Fruit fly (Drosophila melanogaster) whole organism, embryonic: ENCODE results near the gene CG15011.

ENCODE experiments used
- Atf-2 ChIP-seq: fragments of 200-800 bp; sonication (Bioruptor generic); optimal IDR thresholded peaks from 2 replicates; lab custom pipeline; 2016; ENCODE audit warnings: missing biosample characterization, missing genetic modification characterization
- CG10654 ChIP-seq: fragments of 200-800 bp; sonication (Bioruptor generic); optimal IDR thresholded peaks from 2 replicates; lab custom pipeline; 2016; ENCODE audit warnings: missing biosample characterization, missing genetic modification characterization
- CG11093 ChIP-seq: fragments of 200-800 bp; sonication (Bioruptor generic); IDR thresholded peaks from 3 replicates; pipeline ENCODE4 v1.3.6; 2022; ENCODE audit warnings: missing biosample characterization, missing genetic modification characterization
- CG12769 ChIP-seq: fragments of 200-800 bp; sonication (Bioruptor generic); optimal IDR thresholded peaks from 2 replicates; lab custom pipeline; 2019; ENCODE audit warnings: missing biosample characterization, mild to moderate bottlenecking, missing genetic modification characterization, moderate library complexity
- CG13287 ChIP-seq: fragments of 200-800 bp; sonication (Bioruptor generic); IDR thresholded peaks from 2 replicates; pipeline ENCODE4 v1.3.6; 2022; ENCODE audit warnings: missing biosample characterization, missing genetic modification characterization; ENCODE audit not compliant: partially characterized antibody
- CG14860 ChIP-seq: fragments of 200-800 bp; sonication (Bioruptor generic); IDR thresholded peaks from 3 replicates; pipeline ENCODE4 v1.3.6; 2022; ENCODE audit warnings: missing biosample characterization, missing genetic modification characterization; ENCODE audit not compliant: partially characterized antibody
- CG15514 ChIP-seq: fragments of 200-800 bp; sonication (Bioruptor generic); optimal IDR thresholded peaks from 3 replicates; lab custom pipeline; 2017; ENCODE audit warnings: missing biosample characterization, missing genetic modification characterization, mild to moderate bottlenecking, moderate library complexity, missing genetic modification reagents
- CG17359 ChIP-seq: fragments of 200-800 bp; sonication (Bioruptor generic); optimal IDR thresholded peaks from 3 replicates; lab custom pipeline; 2018; ENCODE audit warnings: missing biosample characterization, mild to moderate bottlenecking, missing genetic modification characterization, moderate library complexity
- CG18011 ChIP-seq: fragments of 200-800 bp; sonication (Bioruptor generic); optimal IDR thresholded peaks from 2 replicates; lab custom pipeline; 2017; ENCODE audit warnings: missing biosample characterization, missing genetic modification characterization, mild to moderate bottlenecking, moderate library complexity, missing genotype
- CG18476 ChIP-seq: fragments of 200-800 bp; sonication (Bioruptor generic); optimal IDR thresholded peaks from 2 replicates; lab custom pipeline; 2016; ENCODE audit warnings: missing biosample characterization, mild to moderate bottlenecking, missing genetic modification characterization
- CG18619 ChIP-seq: fragments of 200-800 bp; sonication (Bioruptor generic); optimal IDR thresholded peaks from 3 replicates; lab custom pipeline; 2017; ENCODE audit warnings: missing biosample characterization, mild to moderate bottlenecking, missing genetic modification characterization
- CG2199 ChIP-seq: fragments of 200-800 bp; sonication (Bioruptor generic); IDR thresholded peaks from 3 replicates; pipeline ENCODE4 v1.3.6; 2022; ENCODE audit warnings: missing biosample characterization, missing genetic modification characterization
- CG3065 ChIP-seq: fragments of 200-800 bp; sonication (Bioruptor generic); optimal IDR thresholded peaks from 2 replicates; lab custom pipeline; 2016; ENCODE audit warnings: missing biosample characterization, missing genetic modification characterization
- CG4328 ChIP-seq: fragments of 200-800 bp; sonication (Bioruptor generic); optimal IDR thresholded peaks from 3 replicates; lab custom pipeline; 2017; ENCODE audit warnings: missing biosample characterization, missing genetic modification reagents, missing genetic modification characterization
- CG4404 ChIP-seq: fragments of 200-800 bp; sonication (Bioruptor generic); IDR thresholded peaks from 2 replicates; pipeline ENCODE4 v1.3.6; 2022; ENCODE audit warnings: missing biosample characterization, missing genetic modification characterization
- CG4617 ChIP-seq: fragments of 200-800 bp; sonication (Bioruptor generic); optimal IDR thresholded peaks from 3 replicates; lab custom pipeline; 2016; ENCODE audit warnings: missing biosample characterization, missing genetic modification characterization, borderline replicate concordance
- CG4820 ChIP-seq: fragments of 200-800 bp; sonication (Bioruptor generic); optimal IDR thresholded peaks from 3 replicates; lab custom pipeline; 2016; ENCODE audit warnings: missing biosample characterization, missing genetic modification characterization
- CG4854 ChIP-seq: fragments of 200-800 bp; sonication (Bioruptor generic); optimal IDR thresholded peaks from 2 replicates; lab custom pipeline; 2016; ENCODE audit warnings: missing biosample characterization, missing genetic modification characterization, inconsistent platforms
- CG5245 ChIP-seq: fragments of 200-800 bp; sonication (Bioruptor generic); optimal IDR thresholded peaks from 3 replicates; lab custom pipeline; 2016; ENCODE audit warnings: missing biosample characterization, missing genetic modification characterization
- CG7271 ChIP-seq: fragments of 200-800 bp; sonication (Bioruptor generic); optimal IDR thresholded peaks from 2 replicates; lab custom pipeline; 2018; ENCODE audit warnings: missing biosample characterization, mild to moderate bottlenecking, missing genetic modification characterization, moderate library complexity
- Dfd ChIP-seq, 2 experiments: fragments of >200 bp; optimal IDR thresholded peaks; 2 replicates each; lab custom pipeline; 2017; ENCODE audit warnings: missing biosample characterization in 2 of 2, missing genetic modification characterization in 2 of 2
- Dip3 ChIP-seq: fragments of 200-800 bp; sonication (Bioruptor generic); optimal IDR thresholded peaks from 3 replicates; lab custom pipeline; 2016; ENCODE audit warnings: missing biosample characterization, missing genetic modification characterization
- Doc3 ChIP-seq: fragments of 200-800 bp; sonication (Bioruptor generic); IDR thresholded peaks from 3 replicates; pipeline ENCODE4 v1.3.6; 2022; ENCODE audit warnings: missing biosample characterization, missing genetic modification characterization; ENCODE audit not compliant: partially characterized antibody
- HLH4C ChIP-seq: fragments of 200-800 bp; sonication (Bioruptor generic); IDR thresholded peaks from 3 replicates; pipeline ENCODE4 v1.3.6; 2022; ENCODE audit warnings: missing biosample characterization, missing genetic modification characterization; ENCODE audit not compliant: partially characterized antibody
- Hmr ChIP-seq: fragments of 200-800 bp; sonication (Bioruptor generic); optimal IDR thresholded peaks from 3 replicates; lab custom pipeline; 2017; ENCODE audit warnings: mild to moderate bottlenecking, missing biosample characterization, missing genetic modification reagents, missing genetic modification characterization
- Hr3 ChIP-seq: fragments of 200-800 bp; sonication (Bioruptor generic); optimal IDR thresholded peaks from 3 replicates; lab custom pipeline; 2016; ENCODE audit warnings: missing biosample characterization, missing genetic modification characterization
- Hr78 ChIP-seq, 2 experiments: fragments of 200-800 bp in 1 of 2; fragments of >200 bp in 1 of 2; sonication (Bioruptor generic) in 1 of 2; optimal IDR thresholded peaks; 2 replicates each; lab custom pipeline; 2017 to 2019; ENCODE audit warnings: missing biosample characterization in 2 of 2, missing genetic modification characterization in 2 of 2, mild to moderate bottlenecking in 1 of 2, moderate library complexity in 1 of 2
- Hsf ChIP-seq: fragments of 200-800 bp; sonication (Bioruptor generic); optimal IDR thresholded peaks from 3 replicates; lab custom pipeline; 2016; ENCODE audit warnings: missing biosample characterization, missing genetic modification characterization
- Lhr ChIP-seq: fragments of 200-800 bp; sonication (Bioruptor generic); optimal IDR thresholded peaks from 3 replicates; lab custom pipeline; 2017; ENCODE audit warnings: mild to moderate bottlenecking, missing biosample characterization, missing genetic modification reagents, missing genetic modification characterization
- MESR4 ChIP-seq: fragments of 200-800 bp; sonication (Bioruptor generic); optimal IDR thresholded peaks from 2 replicates; lab custom pipeline; 2018; ENCODE audit warnings: missing biosample characterization, mild to moderate bottlenecking, missing genetic modification characterization, moderate library complexity
- Nf-YC ChIP-seq: fragments of 200-800 bp; optimal IDR thresholded peaks from 3 replicates; lab custom pipeline; 2019; ENCODE audit warnings: missing biosample characterization, mild to moderate bottlenecking, missing genetic modification characterization, moderate library complexity
- Rx ChIP-seq: fragments of 200-800 bp; sonication (Bioruptor generic); IDR thresholded peaks from 2 replicates; pipeline ENCODE4 v1.3.6; 2022; ENCODE audit warnings: missing biosample characterization, missing genetic modification characterization
- Sox102F ChIP-seq: fragments of 200-800 bp; sonication (Bioruptor generic); optimal IDR thresholded peaks from 2 replicates; lab custom pipeline; 2018; ENCODE audit warnings: missing biosample characterization, mild to moderate bottlenecking, missing genetic modification characterization, moderate library complexity
- Sry-δ ChIP-seq: fragments of 200-800 bp; sonication (Bioruptor generic); optimal IDR thresholded peaks from 2 replicates; lab custom pipeline; 2016; ENCODE audit warnings: missing biosample characterization, missing genetic modification characterization
- aop ChIP-seq: fragments of 200-800 bp; sonication (Bioruptor generic); IDR thresholded peaks from 2 replicates; pipeline ENCODE4 v1.3.6; 2022; ENCODE audit warnings: missing biosample characterization, missing genetic modification characterization
- ara ChIP-seq: fragments of 200-800 bp; sonication (Bioruptor generic); IDR thresholded peaks from 2 replicates; pipeline ENCODE4 v1.3.6; 2022; ENCODE audit warnings: missing biosample characterization, missing genetic modification characterization
- cad ChIP-seq: fragments of >200 bp; optimal IDR thresholded peaks from 2 replicates; lab custom pipeline; 2017; ENCODE audit warnings: missing biosample characterization, missing genetic modification characterization
- cas ChIP-seq: fragments of 200-800 bp; sonication (Bioruptor generic); IDR thresholded peaks from 2 replicates; pipeline ENCODE4 v1.3.6; 2022; ENCODE audit warnings: missing biosample characterization, missing genetic modification characterization
- danr ChIP-seq: fragments of 200-800 bp; sonication (Bioruptor generic); IDR thresholded peaks from 2 replicates; pipeline ENCODE4 v1.3.6; 2022; ENCODE audit warnings: missing biosample characterization, missing genetic modification characterization
- dmrt11E ChIP-seq: fragments of 200-800 bp; sonication (Bioruptor generic); optimal IDR thresholded peaks from 3 replicates; lab custom pipeline; 2018; ENCODE audit warnings: missing biosample characterization, mild to moderate bottlenecking, missing genetic modification characterization, moderate library complexity
- emc ChIP-seq: fragments of 200-800 bp; sonication (Bioruptor generic); optimal IDR thresholded peaks from 2 replicates; lab custom pipeline; 2016; ENCODE audit warnings: missing biosample characterization, missing genetic modification characterization
- jigr1 ChIP-seq: fragments of 200-800 bp; sonication (Bioruptor generic); IDR thresholded peaks from 3 replicates; pipeline ENCODE4 v1.3.6; 2022; ENCODE audit warnings: missing biosample characterization, missing genetic modification characterization
- lbe ChIP-seq: fragments of 200-800 bp; sonication (Bioruptor generic); optimal IDR thresholded peaks from 2 replicates; lab custom pipeline; 2016; ENCODE audit warnings: missing biosample characterization, mild to moderate bottlenecking, missing genetic modification characterization
- org-1 ChIP-seq: fragments of 200-800 bp; sonication (Bioruptor generic); optimal IDR thresholded peaks from 2 replicates; lab custom pipeline; 2017; ENCODE audit warnings: missing biosample characterization, missing genetic modification characterization
- schlank ChIP-seq: fragments of 200-800 bp; sonication (Bioruptor generic); optimal IDR thresholded peaks from 2 replicates; lab custom pipeline; 2018; ENCODE audit warnings: missing biosample characterization, mild to moderate bottlenecking, missing genetic modification characterization
- slp2 ChIP-seq: fragments of 200-800 bp; sonication (Bioruptor generic); optimal IDR thresholded peaks from 2 replicates; lab custom pipeline; 2016; ENCODE audit warnings: missing biosample characterization, missing genetic modification characterization
- trh ChIP-seq: fragments of 200-800 bp; sonication (Bioruptor generic); optimal IDR thresholded peaks from 2 replicates; lab custom pipeline; 2016; ENCODE audit warnings: missing biosample characterization, missing genetic modification characterization
- vvl ChIP-seq: fragments of 200-800 bp; sonication (Bioruptor generic); IDR thresholded peaks from 2 replicates; pipeline ENCODE4 v1.3.6; 2022; ENCODE audit warnings: missing biosample characterization, missing genetic modification characterization
- zen2 ChIP-seq: fragments of 200-800 bp; sonication (Bioruptor generic); IDR thresholded peaks from 3 replicates; pipeline ENCODE4 v1.3.6; 2022; ENCODE audit warnings: missing biosample characterization, missing genetic modification characterization; ENCODE audit not compliant: partially characterized antibody

The CG15011 gene

DNA sequence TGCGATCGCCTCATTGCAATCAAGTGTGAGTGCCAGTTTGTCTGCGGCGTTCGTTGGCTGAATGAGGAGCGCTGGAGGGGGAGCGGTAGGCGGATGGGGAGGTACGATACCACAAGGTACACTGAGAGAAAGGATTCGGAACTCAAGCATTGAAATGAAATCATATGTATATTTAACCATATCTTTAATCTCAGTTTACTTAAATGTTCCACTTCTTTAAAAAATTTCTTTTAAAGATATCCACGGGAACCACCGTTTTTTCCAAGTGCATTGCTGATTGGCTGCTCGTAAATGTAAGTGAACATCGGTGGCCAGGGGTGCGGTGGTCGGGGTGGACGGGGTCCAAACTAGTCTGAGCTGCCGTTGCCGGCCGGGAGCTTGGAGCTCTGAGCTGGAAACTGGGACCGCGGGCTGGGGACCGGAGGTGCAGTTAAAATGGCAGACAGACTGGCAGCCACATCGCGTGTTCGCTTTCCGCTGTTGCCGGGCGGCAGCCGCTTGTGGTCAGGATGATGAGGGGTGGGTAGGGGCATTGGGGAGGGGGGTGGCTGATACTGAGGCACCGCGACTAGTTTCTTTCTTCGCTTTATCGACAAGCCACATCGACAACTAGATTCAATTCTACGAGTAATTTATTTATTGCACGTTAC, 30.6 kb downstream of the CG15011 start (continued):
- TF ChIP-seq Lhr (GFP tag; lab: Kevin White, UChicago): peak; percentile 96
- TF ChIP-seq CG18619 (GFP tag; lab: Kevin White, UChicago): peak; percentile 91
- TF ChIP-seq Rx (GFP tag; lab: Robert Waterston, UW): peak; percentile 96
- no peak for TF ChIP-seq cad (GFP tag; lab: Kevin White, UChicago)
- peak; percentile 93 for TF ChIP-seq jigr1 (GFP tag; lab: Robert Waterston, UW)
- TF ChIP-seq CG4820 (GFP tag; lab: Kevin White, UChicago): peak; percentile 97
- peak; percentile 74 for TF ChIP-seq CG18011 (GFP tag; lab: Kevin White, UChicago)
- peak; percentile 90 for TF ChIP-seq CG18476 (GFP tag; lab: Kevin White, UChicago)
- peak; percentile 96 for TF ChIP-seq danr
- peak; percentile 96 for TF ChIP-seq Hsf (GFP tag; lab: Kevin White, UChicago)
- no peak for TF ChIP-seq CG14860 (GFP tag; lab: Robert Waterston, UW)
- TF ChIP-seq org-1 (GFP tag; lab: Kevin White, UChicago): peak; percentile 95
- no peak for TF ChIP-seq zen2 (GFP tag; lab: Robert Waterston, UW)
- peak; percentile 97 for TF ChIP-seq Hr3 (GFP tag; lab: Kevin White, UChicago)
- peak; percentile 96 for TF ChIP-seq CG5245 (GFP tag; lab: Kevin White, UChicago)
- peak; percentile 81 for TF ChIP-seq CG7271 (tag; lab: Kevin White, UChicago)
- TF ChIP-seq Nf-YC (tag; lab: Kevin White, UChicago): peak; percentile 85
- peak; percentile 97 for TF ChIP-seq CG17359 (tag; lab: Kevin White, UChicago)
- peak; percentile 77 for TF ChIP-seq CG15514 (GFP tag; lab: Kevin White, UChicago)
- TF ChIP-seq Sox102F (GFP tag; lab: Kevin White, UChicago): peak; percentile 98
- TF ChIP-seq schlank (tag; lab: Kevin White, UChicago): peak; percentile 71
- peak; percentile 89 for TF ChIP-seq Atf-2 (GFP tag; lab: Kevin White, UChicago)
- peak; percentile 97 for TF ChIP-seq CG2199 (GFP tag; lab: Robert Waterston, UW)
- peak in 1 of 2 experiments; percentile 92 for TF ChIP-seq Hr78 (GFP tag; optimal IDR thresholded peaks at IDR 0.05; lab: Kevin White, UChicago)
- peak; percentile 94 for TF ChIP-seq CG10654 (GFP tag; lab: Kevin White, UChicago)
- TF ChIP-seq CG4328 (GFP tag; lab: Kevin White, UChicago): peak; percentile 94
- peak; percentile 98 for TF ChIP-seq CG12769 (tag; lab: Kevin White, UChicago)
- TF ChIP-seq Dfd (GFP tag; optimal IDR thresholded peaks at IDR 0.05; lab: Kevin White, UChicago): no peak
- peak; percentile 90 for TF ChIP-seq Hmr (GFP tag; lab: Kevin White, UChicago)
- TF ChIP-seq ara: peak; percentile 98
- peak; percentile 67; the same call in 1 of the 2 replicates for TF ChIP-seq cas (GFP tag; lab: Robert Waterston, UW)
- TF ChIP-seq aop: peak; percentile 95
- TF ChIP-seq CG13287 (GFP tag; lab: Robert Waterston, UW): no peak
- peak; percentile 89 for TF ChIP-seq trh (GFP tag; lab: Kevin White, UChicago)
- TF ChIP-seq CG4404 (GFP tag; lab: Robert Waterston, UW): peak; percentile 90
- TF ChIP-seq vvl (GFP tag; lab: Robert Waterston, UW): peak; percentile 99
- peak; percentile 88 for TF ChIP-seq CG4617 (GFP tag; lab: Kevin White, UChicago)
- TF ChIP-seq MESR4: peak; percentile 56
- TF ChIP-seq emc: peak; percentile 67
- peak; percentile 94 for TF ChIP-seq slp2 (GFP tag; lab: Kevin White, UChicago)
- peak; percentile 94 for TF ChIP-seq CG11093 (GFP tag; lab: Robert Waterston, UW)
- peak; percentile 70 for TF ChIP-seq Dip3
- peak; percentile 68 for TF ChIP-seq Sry-δ (GFP tag; lab: Kevin White, UChicago)
- peak; percentile 97 for TF ChIP-seq dmrt11E
- peak; percentile 87 for TF ChIP-seq CG4854 (GFP tag; lab: Kevin White, UChicago)
- peak; percentile 88 for TF ChIP-seq lbe
- TF ChIP-seq CG3065 (GFP tag; lab: Kevin White, UChicago): peak; percentile 89
- no peak for TF ChIP-seq Doc3 (GFP tag; lab: Robert Waterston, UW)
- no peak for TF ChIP-seq HLH4C (GFP tag; lab: Robert Waterston, UW)
